Fruit fly (Drosophila melanogaster) whole organism, pupa: Measurements from ENCODE around the gene CG9706.

Experiments
- CG10348 ChIP-seq: fragments of 200-800 bp; sonication (Bioruptor generic); IDR thresholded peaks from 2 replicates; pipeline ENCODE4 v1.3.6; 2022; ENCODE audit warnings: missing biosample characterization, missing genetic modification characterization
- CG13204 ChIP-seq: fragments of 200-800 bp; sonication (Bioruptor generic); optimal IDR thresholded peaks from 2 replicates; lab custom pipeline; 2018; ENCODE audit warnings: missing biosample characterization, mild to moderate bottlenecking, missing genetic modification characterization, moderate library complexity
- CG15710 ChIP-seq: fragments of 200-800 bp; sonication (Bioruptor generic); optimal IDR thresholded peaks from 2 replicates; lab custom pipeline; 2018; ENCODE audit warnings: missing biosample characterization, mild to moderate bottlenecking, missing genetic modification characterization, moderate library complexity
- CG34367 ChIP-seq: fragments of 200-800 bp; sonication (Bioruptor generic); optimal IDR thresholded peaks from 2 replicates; lab custom pipeline; 2018; ENCODE audit warnings: missing biosample characterization, mild to moderate bottlenecking, missing genetic modification characterization
- CG4496 ChIP-seq: fragments of 200-800 bp; sonication (Bioruptor generic); IDR thresholded peaks from 3 replicates; pipeline ENCODE4 v1.3.6; 2022; ENCODE audit warnings: missing biosample characterization, missing genetic modification characterization
- D1 ChIP-seq: fragments of 200-800 bp; sonication (Bioruptor generic); optimal IDR thresholded peaks from 2 replicates; lab custom pipeline; 2018; ENCODE audit warnings: missing biosample characterization, mild to moderate bottlenecking, missing genetic modification characterization, moderate library complexity
- EcR ChIP-seq: fragments of 200-800 bp; sonication (Bioruptor generic); optimal IDR thresholded peaks from 3 replicates; lab custom pipeline; 2019; ENCODE audit warnings: missing biosample characterization, missing genetic modification characterization, mild to moderate bottlenecking, moderate library complexity, missing genetic modification reagents
- Snoo ChIP-seq: fragments of 200-800 bp; sonication (Bioruptor generic); optimal IDR thresholded peaks from 3 replicates; lab custom pipeline; 2017; ENCODE audit warnings: missing biosample characterization, mild to moderate bottlenecking, missing genetic modification characterization, inconsistent platforms
- fd96Ca ChIP-seq: fragments of 200-800 bp; sonication (Bioruptor generic); IDR thresholded peaks from 3 replicates; pipeline ENCODE4 v1.3.6; 2022; ENCODE audit warnings: missing biosample characterization, missing genetic modification characterization
- gl ChIP-seq: fragments of 200-800 bp; sonication (Bioruptor generic); optimal IDR thresholded peaks from 2 replicates; lab custom pipeline; 2018; ENCODE audit warnings: missing biosample characterization, mild to moderate bottlenecking, missing genetic modification characterization
- rn ChIP-seq: fragments of 200-800 bp; sonication (Bioruptor generic); IDR thresholded peaks from 2 replicates; pipeline ENCODE4 v1.3.6; 2022; ENCODE audit warnings: missing biosample characterization, missing genetic modification characterization

dm6 chr3L:16811908-16812307 lies 29.1 kb downstream of the CG9706 start:
- TF ChIP-seq gl (tag; lab: Kevin White, UChicago) (no peak), EcR (GFP tag; lab: Kevin White, UChicago) (peak; percentile 28), CG34367 (tag; lab: Kevin White, UChicago) (no peak), CG4496 (GFP tag; lab: Robert Waterston, UW) (no peak), CG10348 (GFP tag; lab: Robert Waterston, UW) (no peak), CG15710 (tag; lab: Kevin White, UChicago) (no peak), CG13204 (GFP tag; lab: Kevin White, UChicago) (no peak), rn (no peak), Snoo (tag; lab: Kevin White, UChicago) (no peak), D1 (tag; lab: Kevin White, UChicago) (no peak), fd96Ca (no peak)
